Fruit fly (Drosophila melanogaster): ENCODE measurements around the gene CG7083.

Gene CG7083

dm6 chr3L:8299224-8300130, 41.1 kb upstream of the CG7083 start, which contains the start of the genes Arl5 and CG13671 (continued):
- TF ChIP-seq Hr4 (GFP tag; optimal IDR thresholded peaks at IDR 0.05) (peak; percentile 69), vri (GFP tag; optimal IDR thresholded peaks at IDR 0.05) (peak; percentile 59), Sox14 (GFP tag; optimal IDR thresholded peaks at IDR 0.05) (peak; percentile 64), Lpt (GFP tag; optimal IDR thresholded peaks at IDR 0.05) (peak; percentile 39), Sox15 (GFP tag; optimal IDR thresholded peaks at IDR 0.05) (peak; percentile 59), CG6808 (GFP tag; optimal IDR thresholded peaks at IDR 0.05) (peak; percentile 20), eg (GFP tag; IDR thresholded peaks at IDR 0.05) (no peak; the same call in 1 of the 3 replicates), CG10631 (GFP tag; optimal IDR thresholded peaks at IDR 0.05) (peak; percentile 87), CG10669 (GFP tag; optimal IDR thresholded peaks at IDR 0.05) (no peak), salr (GFP tag; optimal IDR thresholded peaks at IDR 0.05) (peak in 1 of 2 experiments; percentile 71), achi (GFP tag; optimal IDR thresholded peaks at IDR 0.05) (peak; percentile 74), Hr39 (GFP tag; optimal IDR thresholded peaks at IDR 0.05) (peak; percentile 72), CG11762 (GFP tag; optimal IDR thresholded peaks at IDR 0.05; ENCODE audit: insufficient read depth) (peak; percentile 67), Ets21C (GFP tag; optimal IDR thresholded peaks at IDR 0.05) (no peak), esn (GFP tag; optimal IDR thresholded peaks at IDR 0.05) (peak; percentile 83), ss (GFP tag; optimal IDR thresholded peaks at IDR 0.05) (peak in 1 of 2 experiments; percentile 40), CG8119 (GFP tag; IDR thresholded peaks at IDR 0.05) (peak; percentile 59; the same call in 2 of the 3 replicates), CG1621 (tag; optimal IDR thresholded peaks at IDR 0.05) (no peak), fd85E (GFP tag; optimal IDR thresholded peaks at IDR 0.05) (no peak), fd59A (GFP tag; optimal IDR thresholded peaks at IDR 0.05) (peak; percentile 17), CG15336 (GFP tag; IDR thresholded peaks at IDR 0.05) (peak; percentile 54; the same call in 1 of the 2 replicates), CG6276 (GFP tag; optimal IDR thresholded peaks at IDR 0.05) (no peak), CG7368 (GFP tag; optimal IDR thresholded peaks at IDR 0.05) (no peak), CG4318 (GFP tag; optimal IDR thresholded peaks at IDR 0.05) (no peak), CG6163 (GFP tag; IDR thresholded peaks at IDR 0.05) (no peak; the same call in 1 of the 3 replicates), topi (GFP tag; optimal IDR thresholded peaks at IDR 0.05) (peak; percentile 79), Hr38 (GFP tag; optimal IDR thresholded peaks at IDR 0.05) (no peak), CG6854 (GFP tag; optimal IDR thresholded peaks at IDR 0.05) (no peak), CG8319 (GFP tag; optimal IDR thresholded peaks at IDR 0.05) (peak; percentile 73), cyc (GFP tag; optimal IDR thresholded peaks at IDR 0.05) (peak; percentile 72), lz (GFP tag; optimal IDR thresholded peaks at IDR 0.05) (peak; percentile 79), dsx (GFP tag; optimal IDR thresholded peaks at IDR 0.05; ENCODE audit: poor library complexity, severe bottlenecking) (peak; percentile 44), Ets96B (tag; optimal IDR thresholded peaks at IDR 0.05) (peak; percentile 63), pdm3 (GFP tag; optimal IDR thresholded peaks at IDR 0.05) (no peak), Eip75B (GFP tag; optimal IDR thresholded peaks at IDR 0.05) (no peak), dac (GFP tag; optimal IDR thresholded peaks at IDR 0.05) (peak; percentile 21), fkh (GFP tag; optimal IDR thresholded peaks at IDR 0.05) (peak; percentile 92), OdsH (GFP tag; optimal IDR thresholded peaks at IDR 0.05) (peak; percentile 86), Sox102F (GFP tag; optimal IDR thresholded peaks at IDR 0.05) (no peak), Blimp-1 (GFP tag; optimal IDR thresholded peaks at IDR 0.05) (no peak)

Data from whole organism, prepupa.